Fruit fly (Drosophila melanogaster) whole organism, adult: ENCODE results near the gene Rheb.

Experiments used
- CG11617 ChIP-seq: fragments of 200-800 bp; sonication (Bioruptor generic); optimal IDR thresholded peaks from 2 replicates; lab custom pipeline; 2017; ENCODE audit warnings: mild to moderate bottlenecking, missing biosample characterization, missing genetic modification reagents, missing genetic modification characterization
- CG12768 ChIP-seq: fragments of 200-800 bp; sonication (Bioruptor generic); optimal IDR thresholded peaks from 2 replicates; lab custom pipeline; 2017; ENCODE audit warnings: missing biosample characterization, missing genetic modification characterization, mild to moderate bottlenecking, moderate library complexity, missing genetic modification reagents
- CG14711 ChIP-seq: fragments of 200-800 bp; sonication (Bioruptor generic); optimal IDR thresholded peaks from 2 replicates; lab custom pipeline; 2018; ENCODE audit warnings: missing biosample characterization, mild to moderate bottlenecking, missing genetic modification characterization, moderate library complexity
- CG1620 ChIP-seq: fragments of 200-800 bp; sonication (Bioruptor generic); optimal IDR thresholded peaks from 2 replicates; lab custom pipeline; 2016; ENCODE audit warnings: missing biosample characterization, missing genetic modification characterization
- CG33017 ChIP-seq: fragments of 200-800 bp; sonication (Bioruptor generic); optimal IDR thresholded peaks from 2 replicates; lab custom pipeline; 2018; ENCODE audit warnings: missing biosample characterization, mild to moderate bottlenecking, missing genetic modification characterization, moderate library complexity
- CG5204 ChIP-seq: fragments of 200-800 bp; sonication (Bioruptor generic); optimal IDR thresholded peaks from 2 replicates; lab custom pipeline; 2016; ENCODE audit warnings: missing biosample characterization, missing genetic modification characterization
- CG7045 ChIP-seq: fragments of 200-800 bp; sonication (Bioruptor generic); optimal IDR thresholded peaks from 2 replicates; lab custom pipeline; 2017; ENCODE audit warnings: missing biosample characterization, mild to moderate bottlenecking, missing genetic modification characterization
- CG7101 ChIP-seq: fragments of 200-800 bp; sonication (Bioruptor generic); optimal IDR thresholded peaks from 2 replicates; lab custom pipeline; 2018; ENCODE audit warnings: missing biosample characterization, mild to moderate bottlenecking, missing genetic modification characterization, moderate library complexity
- Clk ChIP-seq: fragments of 200-800 bp; sonication (Bioruptor generic); optimal IDR thresholded peaks from 2 replicates; lab custom pipeline; 2017; ENCODE audit warnings: missing biosample characterization, missing genetic modification characterization
- Crg-1 ChIP-seq: fragments of 200-800 bp; sonication (Bioruptor generic); optimal IDR thresholded peaks from 2 replicates; lab custom pipeline; 2016; ENCODE audit warnings: missing biosample characterization, missing genetic modification characterization
- Hr96 ChIP-seq: fragments of 200-800 bp; sonication (Bioruptor generic); optimal IDR thresholded peaks from 2 replicates; lab custom pipeline; 2016; ENCODE audit warnings: missing biosample characterization, missing genetic modification characterization
- Mnt ChIP-seq: fragments of 200-800 bp; sonication (Bioruptor generic); optimal IDR thresholded peaks from 2 replicates; lab custom pipeline; 2016; ENCODE audit warnings: missing biosample characterization, mild to moderate bottlenecking, missing genetic modification characterization
- bab1 ChIP-seq: fragments of 200-800 bp; sonication (Bioruptor generic); optimal IDR thresholded peaks from 3 replicates; lab custom pipeline; 2019; ENCODE audit warnings: missing biosample characterization, mild to moderate bottlenecking, missing genetic modification characterization, moderate library complexity
- cic ChIP-seq: fragments of 200-800 bp; sonication (Bioruptor generic); optimal IDR thresholded peaks from 2 replicates; lab custom pipeline; 2017; ENCODE audit warnings: missing biosample characterization, mild to moderate bottlenecking, missing genetic modification characterization, moderate library complexity
- cnc ChIP-seq, 2 experiments: fragments of >200 bp; optimal IDR thresholded peaks; 2 replicates each; lab custom pipeline; 2017
- kay ChIP-seq: fragments of 200-800 bp; sonication (Bioruptor generic); peaks from one replicate; lab custom pipeline; 2016; ENCODE audit warnings: missing biosample characterization, missing genetic modification characterization, borderline replicate concordance
- ovo ChIP-seq: fragments of 200-800 bp; sonication (Bioruptor generic); optimal IDR thresholded peaks from 2 replicates; lab custom pipeline; 2016; ENCODE audit warnings: missing biosample characterization, missing genetic modification characterization
- pad ChIP-seq: fragments of 200-800 bp; sonication (Bioruptor generic); optimal IDR thresholded peaks from 3 replicates; lab custom pipeline; 2017; ENCODE audit warnings: missing biosample characterization, missing genetic modification characterization, mild to moderate bottlenecking, moderate library complexity, missing genetic modification reagents
- tj ChIP-seq: fragments of 200-800 bp; sonication (Bioruptor generic); optimal IDR thresholded peaks from 3 replicates; lab custom pipeline; 2017; ENCODE audit warnings: missing biosample characterization, mild to moderate bottlenecking, missing genetic modification characterization, moderate library complexity
- toe ChIP-seq: fragments of 200-800 bp; sonication (Bioruptor generic); optimal IDR thresholded peaks from 2 replicates; lab custom pipeline; 2016; ENCODE audit warnings: missing biosample characterization, missing genetic modification characterization

Rheb gene

dm6 chr3R:5571437-5571750 lies 2.7 kb downstream of the Rheb start:
- TF ChIP-seq Crg-1 (GFP tag; lab: Kevin White, UChicago) (no peak), pad (no peak), cic (GFP tag; lab: Kevin White, UChicago) (peak; percentile 66)

- TF ChIP-seq CG33017 (tag; lab: Kevin White, UChicago): no peak
- peak; percentile 45 for TF ChIP-seq cic (GFP tag; lab: Kevin White, UChicago)
- no peak for TF ChIP-seq CG12768 (GFP tag; lab: Kevin White, UChicago)
Observed at dm6 chr3R:5571756-5572155, 3.0 kb downstream of the Rheb start.

DNA sequence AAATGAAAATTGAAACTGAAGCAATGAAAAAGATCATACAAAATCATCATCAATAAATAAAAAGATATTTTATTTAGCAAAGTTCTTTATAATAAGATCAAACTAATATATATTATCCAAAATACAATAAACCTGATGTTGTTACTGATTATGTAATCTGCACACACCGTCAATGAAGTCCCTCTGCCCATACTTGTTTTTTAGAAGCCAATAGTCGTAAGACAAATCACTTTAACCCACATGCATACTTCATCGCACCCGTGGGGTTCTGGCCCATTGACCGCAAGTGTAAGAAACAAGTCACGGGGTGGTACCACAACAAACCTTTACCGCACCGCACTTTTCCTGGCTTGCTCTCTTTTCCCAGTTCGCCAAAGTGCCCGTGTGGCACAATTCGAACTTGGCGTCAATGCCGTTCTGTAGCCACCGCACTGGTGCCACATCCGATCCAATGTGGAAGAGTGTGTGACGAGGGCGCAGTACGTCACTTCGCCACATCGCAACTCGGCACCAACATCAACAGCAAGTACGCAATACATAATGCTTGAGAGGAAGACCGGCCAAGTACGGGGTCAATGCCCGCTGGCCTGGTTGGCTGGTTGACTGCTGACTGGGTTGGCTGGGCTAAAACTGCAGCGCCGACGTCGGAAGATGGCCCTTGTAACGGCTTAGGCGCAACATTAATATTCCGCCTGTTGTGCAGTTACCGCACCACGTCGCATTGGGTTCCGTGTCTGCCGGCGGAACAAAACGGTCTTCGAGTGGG lies 4.4 kb downstream of the Rheb start:
- TF ChIP-seq tj (peak; percentile 61), cnc (optimal IDR thresholded peaks at IDR 0.05; lab: Kevin White, UChicago) (no peak)

DNA sequence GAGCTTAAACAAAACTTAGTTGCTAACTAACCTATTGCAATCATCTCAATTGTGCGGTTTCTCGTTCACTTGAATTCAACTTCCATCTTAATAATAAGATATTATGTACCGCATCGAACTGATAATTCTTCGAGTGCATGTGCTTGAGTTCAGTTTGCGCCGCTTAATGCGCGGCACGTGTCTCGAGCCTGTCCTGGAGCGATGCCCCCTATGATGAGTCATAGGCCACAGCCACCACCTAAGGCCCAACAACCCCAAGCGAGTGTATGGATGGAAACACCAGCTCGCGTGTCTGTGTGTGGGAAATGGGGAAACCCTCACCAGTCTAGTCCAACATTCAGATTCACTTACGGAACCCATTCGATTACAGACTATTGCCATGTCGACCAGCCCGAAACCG lies 5.2 kb downstream of the Rheb start:
- no peak for TF ChIP-seq CG14711
- TF ChIP-seq CG12768 (GFP tag; lab: Kevin White, UChicago): no peak
- no peak for TF ChIP-seq toe (GFP tag; lab: Kevin White, UChicago)

DNA sequence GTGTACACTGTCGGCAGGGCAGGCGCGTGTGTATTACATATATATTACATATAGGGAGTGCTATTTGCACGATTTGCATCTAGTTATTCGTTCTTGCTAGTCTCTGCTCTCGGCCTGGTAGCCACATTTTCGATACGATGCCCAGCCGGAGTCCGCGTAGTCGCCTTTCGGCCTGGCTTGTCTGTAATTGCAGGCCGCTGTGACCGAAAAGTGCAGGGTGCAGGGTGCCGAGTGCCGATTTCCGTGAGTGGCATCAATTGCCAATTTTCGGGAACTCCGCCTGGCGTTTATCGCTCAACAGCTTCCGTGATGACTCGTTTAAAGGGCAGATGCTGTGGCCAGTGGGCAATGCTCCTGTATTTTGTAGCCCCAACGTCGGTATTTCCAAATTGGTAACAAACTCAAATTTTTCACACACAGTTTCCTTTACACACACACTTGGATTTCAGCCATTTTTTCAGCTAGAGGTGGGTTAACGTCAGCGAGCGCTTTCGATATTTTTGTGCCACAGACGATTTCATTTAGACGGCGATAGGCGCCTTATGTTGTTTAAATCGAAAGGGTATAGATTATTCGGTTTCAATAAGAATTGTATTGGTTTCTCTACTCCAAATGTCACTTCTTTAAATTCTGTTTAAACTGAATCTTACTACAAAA lies 19.3 kb downstream of the Rheb start, which contains the start of gene CG2926:
Gene CG2926, minus strand, starts transcription at position 518 of the 657 bp plus-strand sequence.
- TF ChIP-seq CG7101: peak; percentile 26
- TF ChIP-seq CG11617 (GFP tag; lab: Kevin White, UChicago): peak; percentile 44
- TF ChIP-seq CG12768 (GFP tag; lab: Kevin White, UChicago): peak; percentile 62
- TF ChIP-seq ovo: peak; percentile 1
- no peak for TF ChIP-seq toe (GFP tag; lab: Kevin White, UChicago)
- TF ChIP-seq Mnt: peak; percentile 48
- no peak for TF ChIP-seq CG5204 (GFP tag; lab: Kevin White, UChicago)
- peak; percentile 2 for TF ChIP-seq CG7045 (GFP tag; lab: Kevin White, UChicago)
- TF ChIP-seq Crg-1 (GFP tag; lab: Kevin White, UChicago): peak; percentile 60
- peak; percentile 12 for TF ChIP-seq Clk
- peak; percentile 38 for TF ChIP-seq bab1 (GFP tag; lab: Kevin White, UChicago)
- TF ChIP-seq CG33017 (tag; lab: Kevin White, UChicago): no peak
- TF ChIP-seq CG1620 (GFP tag; lab: Kevin White, UChicago): peak; percentile 51
- TF ChIP-seq pad: peak; percentile 45
- TF ChIP-seq Hr96 (GFP tag; lab: Kevin White, UChicago): no peak
- TF ChIP-seq CG14711: no peak

DNA sequence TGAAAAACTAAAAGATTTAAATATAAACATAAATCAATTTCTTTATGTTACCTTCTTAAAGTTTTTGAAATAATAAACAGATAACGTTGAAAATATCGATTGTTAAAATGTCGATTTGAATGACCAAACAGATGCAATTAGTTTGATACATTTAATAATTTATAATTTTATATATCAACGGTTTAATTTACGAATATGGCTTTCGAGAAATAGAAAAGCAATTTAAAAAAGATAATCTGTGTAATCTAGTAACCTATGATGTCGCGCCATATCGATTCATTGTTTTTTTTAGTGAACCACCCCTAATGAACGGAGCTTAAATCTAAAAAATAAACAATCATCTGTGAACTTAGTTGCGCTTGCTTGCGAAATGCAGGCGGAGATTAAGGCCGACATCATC lies 19.9 kb downstream of the Rheb start, which contains the start of gene PolZ2:
Gene PolZ2, plus strand, starts transcription at position 301 of the 400 bp plus-strand sequence.
- no peak for TF ChIP-seq CG14711
- TF ChIP-seq CG11617 (GFP tag; lab: Kevin White, UChicago): no peak
- no peak for TF ChIP-seq bab1 (GFP tag; lab: Kevin White, UChicago)
- no peak for TF ChIP-seq tj
- TF ChIP-seq toe (GFP tag; lab: Kevin White, UChicago): no peak
- no peak for TF ChIP-seq cic (GFP tag; lab: Kevin White, UChicago)
- no peak for TF ChIP-seq ovo
- no peak for TF ChIP-seq CG7045 (GFP tag; lab: Kevin White, UChicago)
- no peak for TF ChIP-seq cnc (optimal IDR thresholded peaks at IDR 0.05; lab: Kevin White, UChicago)
- no peak for TF ChIP-seq Clk
- TF ChIP-seq CG7101: no peak
- no peak for TF ChIP-seq Crg-1 (GFP tag; lab: Kevin White, UChicago)
- no peak for TF ChIP-seq CG5204 (GFP tag; lab: Kevin White, UChicago)
- no peak for TF ChIP-seq CG12768 (GFP tag; lab: Kevin White, UChicago)
- TF ChIP-seq kay (GFP tag; lab: Kevin White, UChicago): no peak
- TF ChIP-seq Mnt: no peak

DNA sequence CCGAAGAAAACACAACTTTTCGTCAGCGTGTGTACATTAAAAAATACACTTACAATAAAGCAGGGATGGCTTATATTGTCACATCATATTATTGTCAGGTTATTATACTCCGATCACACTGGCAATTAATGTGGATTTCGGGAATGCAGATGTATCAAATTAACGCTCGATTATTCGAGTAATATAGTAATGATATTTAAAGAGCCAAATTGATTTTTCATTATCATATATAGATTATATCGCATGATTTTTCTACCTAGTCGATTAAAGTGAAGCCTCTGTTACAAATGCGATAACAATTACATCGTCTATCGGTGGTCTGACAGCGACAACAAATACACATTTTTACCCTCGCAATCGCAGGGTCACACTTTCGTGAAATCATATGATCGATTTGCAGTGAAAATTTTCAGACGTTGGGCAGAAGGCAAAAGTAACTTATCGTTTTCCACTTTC lies 22.7 kb downstream of the Rheb start, which contains the start of the genes noi and Vha26:
Gene noi, minus strand, starts transcription at position 62 of the 456 bp plus-strand sequence.
Gene Vha26, plus strand, starts transcription at position 366 of the 456 bp plus-strand sequence.
- TF ChIP-seq CG33017 (tag; lab: Kevin White, UChicago) (no peak), CG1620 (GFP tag; lab: Kevin White, UChicago) (peak; percentile 24), tj (peak; percentile 10), ovo (no peak), Crg-1 (GFP tag; lab: Kevin White, UChicago) (no peak), pad (peak; percentile 23), cnc (optimal IDR thresholded peaks at IDR 0.05; lab: Kevin White, UChicago) (no peak), CG11617 (GFP tag; lab: Kevin White, UChicago) (peak; percentile 49), CG14711 (peak; percentile 48), bab1 (GFP tag; lab: Kevin White, UChicago) (no peak), toe (GFP tag; lab: Kevin White, UChicago) (no peak), CG7101 (peak; percentile 46), Clk (peak; percentile 39), Mnt (peak; percentile 71), cic (GFP tag; lab: Kevin White, UChicago) (peak; percentile 21)
